Worm (Caenorhabditis elegans): Measurements from ENCODE around the gene Y46G5A.14.

Y46G5A.14 gene

DNA sequence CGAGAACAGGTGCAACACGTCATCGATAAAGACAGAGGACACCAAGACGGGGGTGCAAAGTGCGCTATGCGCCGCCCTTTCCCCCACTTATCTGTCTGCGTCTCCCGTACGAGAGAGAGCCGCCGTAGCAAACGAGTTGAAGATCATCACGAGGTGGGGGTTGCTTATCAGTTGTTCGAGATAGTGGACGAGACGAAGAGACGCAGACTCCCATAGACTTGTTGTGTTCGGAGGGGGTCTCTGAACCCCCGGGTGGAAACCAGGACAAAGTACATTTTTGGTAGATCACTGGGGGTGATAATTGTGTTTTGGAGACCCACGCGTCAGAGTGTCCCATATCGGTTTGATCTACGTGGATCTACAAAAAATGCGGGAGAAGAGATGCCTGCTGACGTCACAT is 24.3 kb downstream of the Y46G5A.14 start:
- TF ChIP-seq T26A5.8 (tag; optimal IDR thresholded peaks at IDR 0.05): no peak
- TF ChIP-seq pbrm-1 (GFP tag; IDR thresholded peaks at IDR 0.05): peak; percentile 83
- peak; percentile 88 for TF ChIP-seq lin-40 (tag; optimal IDR thresholded peaks at IDR 0.05)
- TF ChIP-seq sptf-2 (GFP tag; optimal IDR thresholded peaks at IDR 0.05): no peak
- peak; percentile 75 for TF ChIP-seq nhr-90 (tag; optimal IDR thresholded peaks at IDR 0.05)
- TF ChIP-seq F57C9.4 (tag; optimal IDR thresholded peaks at IDR 0.05): peak; percentile 1
- TF ChIP-seq F37B4.10 (GFP tag; IDR thresholded peaks at IDR 0.05): 0 out of 2 replicates have a peak, but pooled peaks have one; percentile 10
- TF ChIP-seq repo-1 (tag; optimal IDR thresholded peaks at IDR 0.05): peak; percentile 45
- TF ChIP-seq egl-18 (GFP tag; IDR thresholded peaks at IDR 0.05): no peak
- peak; percentile 62 for TF ChIP-seq somi-1 (GFP tag; optimal IDR thresholded peaks at IDR 0.05)
- TF ChIP-seq let-526 (GFP tag; IDR thresholded peaks at IDR 0.05): peak; percentile 71; the same call in 1 of the 2 replicates
- peak; percentile 86 for TF ChIP-seq ztf-22 (GFP tag; optimal IDR thresholded peaks at IDR 0.05)
- TF ChIP-seq lin-26 (GFP tag; IDR thresholded peaks at IDR 0.05): peak; percentile 68
- TF ChIP-seq die-1 (tag; optimal IDR thresholded peaks at IDR 0.05): peak; percentile 32
- TF ChIP-seq K12H6.12 (tag; optimal IDR thresholded peaks at IDR 0.05): peak; percentile 66
- TF ChIP-seq F22D6.2 (tag; optimal IDR thresholded peaks at IDR 0.05): peak; percentile 58
- TF ChIP-seq hsf-1 (GFP tag; IDR thresholded peaks at IDR 0.05): peak; percentile 42; the same call in 1 of the 2 replicates
- peak; percentile 78 for TF ChIP-seq ztf-6 (GFP tag; IDR thresholded peaks at IDR 0.05)
- TF ChIP-seq B0019.2 (GFP tag; conservative IDR thresholded peaks at IDR 0.05): no peak
- TF ChIP-seq zfh-2 (GFP tag; conservative IDR thresholded peaks at IDR 0.05): peak; percentile 91
- peak; percentile 91 for TF ChIP-seq hmg-1.2 (GFP tag; IDR thresholded peaks at IDR 0.05)
- peak; percentile 79 for TF ChIP-seq attf-5 (GFP tag; optimal IDR thresholded peaks at IDR 0.05)
- no peak for TF ChIP-seq zim-3 (tag; optimal IDR thresholded peaks at IDR 0.05)
- TF ChIP-seq F55B11.4 (tag; optimal IDR thresholded peaks at IDR 0.05; ENCODE audit: borderline replicate concordance, insufficient read depth): no peak
- TF ChIP-seq lin-54 (GFP tag; optimal IDR thresholded peaks at IDR 0.05): peak; percentile 61
- TF ChIP-seq snpc-4 (GFP tag; optimal IDR thresholded peaks at IDR 0.05): no peak
- peak in 2 of 4 experiments; percentile 63 to 64 for TF ChIP-seq snpc-4 (tag; optimal IDR thresholded peaks at IDR 0.05)
- peak; percentile 82 for TF ChIP-seq K11D2.4 (GFP tag; IDR thresholded peaks at IDR 0.05)
- no peak for TF ChIP-seq ztf-25 (GFP tag; IDR thresholded peaks at IDR 0.05)
- TF ChIP-seq attf-3 (GFP tag; conservative IDR thresholded peaks at IDR 0.05): no peak
- TF ChIP-seq mcd-1 (GFP tag; IDR thresholded peaks at IDR 0.05): peak; percentile 78
- TF ChIP-seq cebp-1 (GFP tag; IDR thresholded peaks at IDR 0.05): peak; percentile 52; the same call in 1 of the 2 replicates
- peak; percentile 87 for TF ChIP-seq cebp-1 (tag; optimal IDR thresholded peaks at IDR 0.05)
- peak; percentile 62 for TF ChIP-seq ztf-3 (GFP tag; optimal IDR thresholded peaks at IDR 0.05)
- 0 out of 2 replicates have a peak, but pooled peaks have one; percentile 41 for TF ChIP-seq sea-2 (GFP tag; IDR thresholded peaks at IDR 0.05)
- peak; percentile 89 for TF ChIP-seq Y53G8AR.9 (GFP tag; conservative IDR thresholded peaks at IDR 0.05)
- TF ChIP-seq hrde-1 (tag; optimal IDR thresholded peaks at IDR 0.05; ENCODE audit: borderline replicate concordance): no peak
- peak; percentile 5 for TF ChIP-seq ztf-18 (tag; optimal IDR thresholded peaks at IDR 0.05)
- peak; percentile 67; the same call in 1 of the 2 replicates for TF ChIP-seq ekl-4 (GFP tag; IDR thresholded peaks at IDR 0.05)
- TF ChIP-seq B0336.3 (GFP tag; IDR thresholded peaks at IDR 0.05): peak; percentile 94
- TF ChIP-seq ceh-27 (GFP tag; optimal IDR thresholded peaks at IDR 0.05): peak; percentile 14
- TF ChIP-seq unc-62 (GFP tag; optimal IDR thresholded peaks at IDR 0.05): no peak
- no peak for TF ChIP-seq ceh-79 (tag; optimal IDR thresholded peaks at IDR 0.05)
- TF ChIP-seq lin-35 (GFP tag; optimal IDR thresholded peaks at IDR 0.05): no peak
- TF ChIP-seq ceh-100 (GFP tag; IDR thresholded peaks at IDR 0.05): peak; percentile 30; the same call in 1 of the 2 replicates
- peak; percentile 55; the same call in 1 of the 2 replicates for TF ChIP-seq egrh-3 (GFP tag; IDR thresholded peaks at IDR 0.05)
- TF ChIP-seq madf-10 (tag; optimal IDR thresholded peaks at IDR 0.05): peak; percentile 48
- peak in 1 of 2 experiments; percentile 72 for TF ChIP-seq let-607 (tag; optimal IDR thresholded peaks at IDR 0.05)
- TF ChIP-seq ceh-91 (GFP tag; IDR thresholded peaks at IDR 0.05): no peak
